Fruit fly (Drosophila melanogaster) Kc167 (cell line): ENCODE data around the gene Rcd2.

Source experiments
- Sin3A ChIP-seq: fragments of >200 bp; optimal IDR thresholded peaks from 2 replicates; lab custom pipeline; 2018; ENCODE audit warnings: missing external identifiers
- h ChIP-seq: fragments of >200 bp; optimal IDR thresholded peaks from 3 replicates; lab custom pipeline; 2018; ENCODE audit warnings: missing external identifiers
- insv ChIP-seq: fragments of >200 bp; optimal IDR thresholded peaks from 3 replicates; lab custom pipeline; 2018; ENCODE audit warnings: missing external identifiers
- psq ChIP-seq: fragments of >200 bp; optimal IDR thresholded peaks from 2 replicates; lab custom pipeline; 2017; ENCODE audit warnings: missing external identifiers
- ttk ChIP-seq: sonication (Bioruptor generic); optimal IDR thresholded peaks from 2 replicates; lab custom pipeline; 2017; ENCODE audit warnings: missing external identifiers

DNA sequence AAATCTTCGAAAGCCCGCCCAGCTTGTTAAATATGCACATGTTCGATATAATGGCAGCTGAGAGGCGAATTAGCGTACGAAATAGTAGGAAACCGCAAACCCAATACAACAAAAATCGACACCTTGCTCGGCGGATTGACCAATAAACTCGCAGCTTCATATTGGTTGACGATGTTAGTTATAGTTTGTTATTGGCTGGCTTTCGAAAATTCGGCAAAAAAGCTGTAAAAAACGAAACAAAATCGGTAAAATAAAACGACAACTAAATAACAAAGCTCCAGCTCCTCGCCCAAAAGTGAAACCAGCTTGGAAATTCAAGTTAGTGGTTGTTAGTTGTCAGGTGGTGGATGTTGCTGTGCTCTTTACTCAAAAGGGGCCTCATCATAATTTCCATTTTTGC lies 23.6 kb upstream of the Rcd2 start:
- TF ChIP-seq Sin3A (lab: Kevin White, UChicago) (no peak), psq (no peak), h (no peak), insv (lab: Kevin White, UChicago) (no peak), ttk (no peak)
